Worm (Caenorhabditis elegans): ENCODE data around the gene pycr-1.

pycr-1 gene

DNA sequence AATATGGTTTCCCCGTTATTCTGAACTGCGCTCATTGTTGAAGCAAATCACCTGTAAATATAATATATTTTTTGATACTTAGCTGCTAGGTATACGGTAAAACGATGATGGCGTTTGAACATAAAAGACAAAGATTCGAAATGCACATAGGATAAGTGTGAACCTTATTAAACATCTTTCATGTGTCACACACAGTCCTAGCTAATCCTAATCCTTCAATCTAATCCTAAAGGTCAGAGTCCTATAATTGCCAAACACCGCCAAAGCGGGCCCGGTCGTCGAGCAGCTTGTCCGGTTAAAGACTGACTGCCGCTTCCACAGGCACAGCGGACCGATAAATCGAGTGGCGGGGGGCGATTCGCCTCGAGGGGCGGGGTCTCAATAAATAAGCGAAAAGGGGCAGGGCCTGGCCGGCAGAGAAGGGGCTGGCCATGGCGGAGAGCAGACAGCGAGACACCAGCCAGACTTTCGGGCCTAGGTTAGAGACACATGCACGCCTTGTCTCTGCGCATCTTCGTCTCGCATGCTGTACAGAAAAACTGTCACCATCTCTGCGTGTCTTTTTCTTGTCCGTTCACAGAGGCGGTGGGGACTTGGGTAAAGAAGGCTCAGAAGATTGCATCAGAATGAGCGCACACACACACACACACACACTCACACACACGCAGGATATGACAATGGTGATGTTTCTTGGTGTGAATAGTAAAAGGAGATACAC is 25.2 kb downstream of the pycr-1 start, which contains the start of gene F57G12.1 (continued):
- TF ChIP-seq lin-54 (GFP tag; optimal IDR thresholded peaks at IDR 0.05) (no peak), F37B4.10 (GFP tag; IDR thresholded peaks at IDR 0.05) (no peak), egl-44 (GFP tag; IDR thresholded peaks at IDR 0.05) (peak; percentile 52; the same call in 1 of the 2 replicates), Y95B8A.8 (GFP tag; IDR thresholded peaks at IDR 0.05) (no peak), him-1 (tag; optimal IDR thresholded peaks at IDR 0.05) (no peak), ZK185.1 (tag; optimal IDR thresholded peaks at IDR 0.05; ENCODE audit: poor library complexity, severe bottlenecking) (peak; percentile 51), F23B12.7 (tag; optimal IDR thresholded peaks at IDR 0.05; ENCODE audit: insufficient read depth) (peak; percentile 1), somi-1 (GFP tag; optimal IDR thresholded peaks at IDR 0.05) (peak; percentile 22), F22D6.2 (tag; optimal IDR thresholded peaks at IDR 0.05) (no peak), hmg-1.2 (GFP tag; IDR thresholded peaks at IDR 0.05) (peak; percentile 80), akir-1 (GFP tag; optimal IDR thresholded peaks at IDR 0.05) (no peak), unc-62 (GFP tag; optimal IDR thresholded peaks at IDR 0.05) (peak; percentile 59), mel-28 (tag; optimal IDR thresholded peaks at IDR 0.05; ENCODE audit: borderline replicate concordance) (no peak), ceh-27 (GFP tag; optimal IDR thresholded peaks at IDR 0.05) (peak; percentile 69), dox-1 (GFP tag; IDR thresholded peaks at IDR 0.05) (peak; percentile 65; the same call in 1 of the 2 replicates), ztf-25 (GFP tag; IDR thresholded peaks at IDR 0.05) (no peak), ccch-3 (GFP tag; optimal IDR thresholded peaks at IDR 0.05) (peak; percentile 4), attf-3 (GFP tag; conservative IDR thresholded peaks at IDR 0.05) (no peak), K11D2.4 (GFP tag; IDR thresholded peaks at IDR 0.05) (peak; percentile 57; the same call in 1 of the 2 replicates), C06A6.2 (GFP tag; conservative IDR thresholded peaks at IDR 0.05) (peak; percentile 48; the same call in 1 of the 2 replicates), mcd-1 (GFP tag; IDR thresholded peaks at IDR 0.05) (peak; percentile 57), repo-1 (tag; optimal IDR thresholded peaks at IDR 0.05) (peak; percentile 28), egrh-3 (GFP tag; IDR thresholded peaks at IDR 0.05) (peak; percentile 89), attf-6 (GFP tag; IDR thresholded peaks at IDR 0.05) (0 out of 2 replicates have a peak, but pooled peaks have one; percentile 12), F39B2.1 (GFP tag; IDR thresholded peaks at IDR 0.05) (no peak), ztf-26 (tag; optimal IDR thresholded peaks at IDR 0.05) (peak; percentile 16)

- TF ChIP-seq nhr-90 (tag; optimal IDR thresholded peaks at IDR 0.05) (peak; percentile 60), egrh-3 (GFP tag; IDR thresholded peaks at IDR 0.05) (no peak), B0261.1 (tag; optimal IDR thresholded peaks at IDR 0.05) (no peak), tbp1 (GFP tag; optimal IDR thresholded peaks at IDR 0.05) (peak; percentile 14), somi-1 (GFP tag; optimal IDR thresholded peaks at IDR 0.05) (no peak), F55B11.4 (tag; optimal IDR thresholded peaks at IDR 0.05; ENCODE audit: borderline replicate concordance, insufficient read depth) (no peak), pha-4 (tag; optimal IDR thresholded peaks at IDR 0.05) (no peak), dox-1 (GFP tag; IDR thresholded peaks at IDR 0.05) (peak; percentile 56; the same call in 1 of the 2 replicates), nhr-179 (tag; optimal IDR thresholded peaks at IDR 0.05) (no peak), cebp-1 (GFP tag; IDR thresholded peaks at IDR 0.05) (peak; percentile 93), cebp-1 (tag; optimal IDR thresholded peaks at IDR 0.05) (peak; percentile 95), nhr-80 (tag; optimal IDR thresholded peaks at IDR 0.05) (peak; percentile 98), F49E8.2 (tag; optimal IDR thresholded peaks at IDR 0.05; ENCODE audit: insufficient read depth) (no peak), die-1 (tag; optimal IDR thresholded peaks at IDR 0.05) (no peak), let-607 (tag; optimal IDR thresholded peaks at IDR 0.05) (peak; percentile 43 to 56), ztf-22 (GFP tag; optimal IDR thresholded peaks at IDR 0.05) (peak; percentile 3), chd-7 (tag; optimal IDR thresholded peaks at IDR 0.05) (peak; percentile 31), F52B5.7 (tag; optimal IDR thresholded peaks at IDR 0.05) (no peak), ceh-91 (GFP tag; IDR thresholded peaks at IDR 0.05) (no peak), unc-62 (GFP tag; optimal IDR thresholded peaks at IDR 0.05) (peak; percentile 96), B0336.3 (GFP tag; IDR thresholded peaks at IDR 0.05) (peak; percentile 33; the same call in 1 of the 2 replicates), atf-7 (tag; optimal IDR thresholded peaks at IDR 0.05) (peak; percentile 6), nfyb-1 (GFP tag; IDR thresholded peaks at IDR 0.05) (peak; percentile 68), ets-4 (GFP tag; optimal IDR thresholded peaks at IDR 0.05) (peak; percentile 71)
Observed at ce11 chrX:12172482-12173134, 26.0 kb downstream of the pycr-1 start.
